Worm (Caenorhabditis elegans) whole organism, L2 larva: Measurements from ENCODE around the gene fipr-14.

Experiments
- C34F6.9 ChIP-seq: fragments of 150-350 bp; optimal IDR thresholded peaks from 2 replicates; lab custom pipeline; 2014; ENCODE audit warnings: missing biosample characterization, missing genetic modification characterization
- Y55F3AM.14 ChIP-seq: fragments of 200-800 bp; sonication (Bioruptor generic); optimal IDR thresholded peaks from 2 replicates; lab custom pipeline; 2018; ENCODE audit warnings: mild to moderate bottlenecking, missing genetic modification characterization, missing compliant biosample characterization
- alr-1 ChIP-seq: fragments of 150-350 bp; optimal IDR thresholded peaks from 2 replicates; lab custom pipeline; 2014; ENCODE audit warnings: missing biosample characterization, missing genetic modification characterization
- aly-2 ChIP-seq: fragments of 150-350 bp; optimal IDR thresholded peaks from 2 replicates; lab custom pipeline; 2014; ENCODE audit warnings: missing biosample characterization, missing genetic modification characterization
- ceh-82 ChIP-seq: fragments of 150-350 bp; optimal IDR thresholded peaks from 2 replicates; lab custom pipeline; 2014; ENCODE audit warnings: missing biosample characterization, missing genetic modification characterization
- dmd-4 ChIP-seq: sonication (generic microtip); optimal IDR thresholded peaks from 2 replicates; lab custom pipeline; 2017; ENCODE audit warnings: missing biosample characterization, missing genetic modification characterization
- elt-3 ChIP-seq: sonication (generic microtip); optimal IDR thresholded peaks from 2 replicates; lab custom pipeline; 2017; ENCODE audit warnings: missing biosample characterization, missing genetic modification characterization
- gmeb-1 ChIP-seq: fragments of 150-350 bp; optimal IDR thresholded peaks from 2 replicates; lab custom pipeline; 2014; ENCODE audit warnings: missing biosample characterization, missing genetic modification characterization
- lin-11 ChIP-seq: fragments of 150-350 bp; sonication (generic microtip); optimal IDR thresholded peaks from 2 replicates; lab custom pipeline; 2014; ENCODE audit warnings: missing biosample characterization, missing genetic modification characterization, inconsistent platforms, mixed read lengths
- mab-5 ChIP-seq: fragments of 150-350 bp; optimal IDR thresholded peaks from 2 replicates; lab custom pipeline; 2014; ENCODE audit warnings: missing biosample characterization, missing genetic modification characterization
- mdl-1 ChIP-seq, 2 experiments: fragments of 150-350 bp in 1 of 2; sonication (generic microtip) in 1 of 2; optimal IDR thresholded peaks; 2 replicates each; lab custom pipeline; 2017; ENCODE audit warnings: missing biosample characterization in 2 of 2, missing genetic modification characterization in 2 of 2
- nhr-11 ChIP-seq: fragments of 150-350 bp; optimal IDR thresholded peaks from 2 replicates; lab custom pipeline; 2014; ENCODE audit warnings: missing biosample characterization, missing genetic modification characterization
- nhr-12 ChIP-seq: fragments of 150-350 bp; optimal IDR thresholded peaks from 2 replicates; lab custom pipeline; 2014; ENCODE audit warnings: missing biosample characterization, missing genetic modification characterization
- nhr-129 ChIP-seq: fragments of 150-350 bp; optimal IDR thresholded peaks from 2 replicates; lab custom pipeline; 2014; ENCODE audit warnings: missing biosample characterization, missing genetic modification characterization
- nhr-23 ChIP-seq: fragments of 150-350 bp; optimal IDR thresholded peaks from 2 replicates; lab custom pipeline; 2014; ENCODE audit warnings: missing biosample characterization, missing genetic modification reagents, missing genetic modification characterization
- nhr-25 ChIP-seq: fragments of 150-350 bp; sonication (generic microtip); optimal IDR thresholded peaks from 3 replicates; lab custom pipeline; 2014; ENCODE audit warnings: missing biosample characterization, missing genetic modification characterization
- nhr-6 ChIP-seq: fragments of 150-350 bp; optimal IDR thresholded peaks from 2 replicates; lab custom pipeline; 2014; ENCODE audit warnings: missing biosample characterization, missing genetic modification characterization
- peb-1 ChIP-seq: fragments of 150-350 bp; optimal IDR thresholded peaks from 2 replicates; lab custom pipeline; 2014; ENCODE audit warnings: missing biosample characterization, missing genetic modification characterization
- unc-55 ChIP-seq: fragments of 150-350 bp; sonication (generic microtip); optimal IDR thresholded peaks from 3 replicates; lab custom pipeline; 2014; ENCODE audit warnings: missing biosample characterization, missing genetic modification reagents, missing genetic modification characterization

fipr-14 gene

ce11 chrIV:10918877-10919560 is 42.1 kb downstream of the fipr-14 start (continued):
- TF ChIP-seq lin-11 (tag; lab: Kevin White, UChicago), result peak; percentile 87

DNA sequence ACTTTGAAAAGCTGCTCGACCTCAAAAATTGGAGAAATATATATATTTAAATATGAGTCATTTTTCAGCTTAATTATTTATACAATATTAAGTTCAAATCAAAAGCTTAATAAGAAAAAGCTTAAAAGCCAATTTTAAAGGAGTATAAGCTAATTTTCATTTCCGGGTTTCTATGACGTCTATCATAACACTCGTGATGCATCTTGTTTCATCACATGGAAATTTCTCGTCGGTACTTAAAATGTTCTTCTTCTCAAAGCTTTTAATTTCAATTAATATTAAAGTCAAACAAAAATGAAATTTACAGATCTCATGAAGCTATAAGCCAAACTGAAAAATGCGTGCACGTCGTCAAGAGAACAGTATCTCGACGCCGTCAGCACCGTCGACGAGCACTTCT is 42.8 kb downstream of the fipr-14 start, which contains the start of gene rbr-2:
Gene rbr-2 (plus strand): TSS at position 301 of the 400 bp plus-strand sequence.
- TF ChIP-seq nhr-11, result no peak
- TF ChIP-seq nhr-129, result no peak
- TF ChIP-seq mab-5 (tag; lab: Kevin White, UChicago), result no peak
- no peak for TF ChIP-seq alr-1 (tag; lab: Kevin White, UChicago)
- no peak for TF ChIP-seq nhr-23 (tag; lab: Kevin White, UChicago)
- TF ChIP-seq unc-55 (GFP tag; lab: Kevin White, UChicago), result no peak
- TF ChIP-seq ceh-82 (tag; lab: Kevin White, UChicago), result no peak
- TF ChIP-seq peb-1 (tag; lab: Kevin White, UChicago), result no peak
- no peak for TF ChIP-seq gmeb-1 (tag; lab: Kevin White, UChicago)
- TF ChIP-seq nhr-25, result no peak
- TF ChIP-seq elt-3, result no peak
- no peak for TF ChIP-seq Y55F3AM.14 (GFP tag; lab: Kevin White, UChicago)
- no peak for TF ChIP-seq mdl-1 (tag; optimal IDR thresholded peaks at IDR 0.05; lab: Kevin White, UChicago)
- no peak for TF ChIP-seq nhr-6 (tag; lab: Kevin White, UChicago)
- no peak for TF ChIP-seq aly-2 (tag; lab: Kevin White, UChicago)
- TF ChIP-seq dmd-4, result no peak
- no peak for TF ChIP-seq nhr-12 (tag; lab: Kevin White, UChicago)
- no peak for TF ChIP-seq C34F6.9 (tag; lab: Kevin White, UChicago)
